Fruit fly (Drosophila melanogaster) whole organism, wandering third instar larva: Measurements from ENCODE around the gene CG12106.

Source experiments
- fru ChIP-seq: fragments of 200-800 bp; sonication (Bioruptor generic); optimal IDR thresholded peaks from 3 replicates; lab custom pipeline; 2016; ENCODE audit warnings: missing biosample characterization, mild to moderate bottlenecking, missing genetic modification characterization
- tai ChIP-seq: sonication (Bioruptor generic); optimal IDR thresholded peaks from 2 replicates; lab custom pipeline; 2016; ENCODE audit warnings: missing biosample characterization, missing genetic modification characterization

DNA sequence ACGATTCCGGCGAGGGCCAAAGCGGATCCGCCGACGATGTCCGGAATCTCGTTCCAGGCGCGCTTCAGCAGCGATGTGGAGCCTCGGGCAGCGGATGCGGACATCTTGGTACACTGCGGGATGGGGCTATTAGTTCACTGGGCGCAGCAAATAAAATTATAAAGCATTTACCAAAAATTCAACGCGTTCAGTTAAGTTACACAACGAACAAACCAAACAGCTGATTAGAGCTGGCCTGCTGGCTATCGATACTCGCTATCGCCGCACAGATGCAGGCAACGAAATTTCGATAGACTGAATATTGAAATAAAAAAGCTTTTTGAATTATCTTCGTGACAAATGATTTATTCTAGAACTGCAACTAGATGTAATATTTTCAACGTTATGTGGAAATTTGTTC lies 34.0 kb upstream of the CG12106 start, which contains the start of gene NdufA3:
- TF ChIP-seq tai (GFP tag; lab: Kevin White, UChicago) (no peak), fru (GFP tag; lab: Kevin White, UChicago) (no peak)
